Worm (Caenorhabditis elegans) whole organism, late embryonic: ENCODE data around the gene git-1.

ENCODE experiments used
- ama-1 ChIP-seq: fragments of 150-350 bp; optimal IDR thresholded peaks from 2 replicates; lab custom pipeline; 2014
- ceh-24 ChIP-seq: sonication (generic microtip); optimal IDR thresholded peaks from 2 replicates; lab custom pipeline; 2016; ENCODE audit warnings: mild to moderate bottlenecking, missing genetic modification characterization, missing compliant biosample characterization
- ceh-9 ChIP-seq: sonication (generic microtip); optimal IDR thresholded peaks from 2 replicates; lab custom pipeline; 2016; ENCODE audit warnings: mild to moderate bottlenecking, missing genetic modification characterization, inconsistent platforms, missing compliant biosample characterization
- dmd-4 ChIP-seq: sonication (generic microtip); optimal IDR thresholded peaks from 2 replicates; lab custom pipeline; 2016; ENCODE audit warnings: borderline replicate concordance, missing genetic modification characterization, missing compliant biosample characterization
- ets-4 ChIP-seq: sonication (generic microtip); optimal IDR thresholded peaks from 2 replicates; lab custom pipeline; 2016; ENCODE audit warnings: missing genetic modification characterization, missing compliant biosample characterization
- fkh-10 ChIP-seq: fragments of 150-350 bp; optimal IDR thresholded peaks from 2 replicates; lab custom pipeline; 2014; ENCODE audit warnings: missing biosample characterization, missing genetic modification reagents, missing genetic modification characterization
- mec-3 ChIP-seq: sonication (generic microtip); optimal IDR thresholded peaks from 2 replicates; lab custom pipeline; 2016; ENCODE audit warnings: borderline replicate concordance, missing genetic modification characterization, missing compliant biosample characterization
- nfya-1 ChIP-seq: sonication (generic microtip); optimal IDR thresholded peaks from 2 replicates; lab custom pipeline; 2017; ENCODE audit warnings: missing genetic modification characterization, mild to moderate bottlenecking, missing compliant biosample characterization, antibody characterized with exemption, moderate library complexity
- pha-4 ChIP-seq: fragments of 150-350 bp; optimal IDR thresholded peaks from 2 replicates; lab custom pipeline; 2018; ENCODE audit warnings: missing biosample characterization, missing genetic modification reagents, missing genetic modification characterization
- pros-1 ChIP-seq: fragments of 150-350 bp; optimal IDR thresholded peaks from 2 replicates; lab custom pipeline; 2014; ENCODE audit warnings: missing biosample characterization, missing genetic modification reagents, missing genetic modification characterization
- sdc-2 ChIP-seq: sonication (generic microtip); optimal IDR thresholded peaks from 2 replicates; lab custom pipeline; 2016; ENCODE audit warnings: missing genotype, missing genetic modification characterization, missing compliant biosample characterization
- unc-55 ChIP-seq: sonication (generic microtip); optimal IDR thresholded peaks from 2 replicates; lab custom pipeline; 2017; ENCODE audit warnings: missing biosample characterization, missing genetic modification reagents, missing genetic modification characterization

DNA sequence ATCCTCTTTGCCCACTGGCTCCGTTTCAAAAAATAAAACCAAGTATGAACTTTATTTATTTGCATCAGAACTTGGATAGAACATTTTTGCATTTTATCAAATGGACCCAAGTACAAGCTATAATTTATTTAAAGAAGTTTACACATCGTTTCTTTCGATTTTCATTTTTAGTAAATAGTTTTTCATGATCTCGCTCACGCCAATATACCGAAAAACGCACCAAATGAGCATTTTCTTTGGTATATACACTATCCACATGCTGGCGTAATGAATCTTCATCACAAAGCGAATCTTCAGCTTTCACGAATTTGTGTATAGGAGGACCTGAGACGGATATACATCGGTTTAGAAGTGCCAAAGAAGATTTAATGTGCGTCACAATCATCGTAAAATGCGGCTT lies 48.1 kb upstream of the git-1 start, which contains the start of gene C39B10.7:
- TF ChIP-seq fkh-10 (GFP tag; lab: Kevin White, UChicago) (no peak), ama-1 (lab: Kevin White, UChicago) (no peak), nfya-1 (no peak), ets-4 (tag; lab: Kevin White, UChicago) (no peak), dmd-4 (no peak), pha-4 (no peak), mec-3 (no peak), ceh-9 (no peak), sdc-2 (tag; lab: Kevin White, UChicago) (no peak), pros-1 (tag; lab: Kevin White, UChicago) (no peak), unc-55 (no peak), ceh-24 (tag; lab: Kevin White, UChicago) (no peak)
